Worm (Caenorhabditis elegans) whole organism, L4/young adult: Measurements from ENCODE around the gene atx-3.

Experiments used
- W03F9.2 ChIP-seq: fragments of 150-350 bp; optimal IDR thresholded peaks from 2 replicates; lab custom pipeline; 2014; ENCODE audit warnings: missing biosample characterization, missing genetic modification characterization
- him-1 ChIP-seq: sonication (generic microtip); optimal IDR thresholded peaks from 2 replicates; lab custom pipeline; 2016; ENCODE audit warnings: missing genotype, missing genetic modification reagents, missing genetic modification characterization, missing compliant biosample characterization

DNA sequence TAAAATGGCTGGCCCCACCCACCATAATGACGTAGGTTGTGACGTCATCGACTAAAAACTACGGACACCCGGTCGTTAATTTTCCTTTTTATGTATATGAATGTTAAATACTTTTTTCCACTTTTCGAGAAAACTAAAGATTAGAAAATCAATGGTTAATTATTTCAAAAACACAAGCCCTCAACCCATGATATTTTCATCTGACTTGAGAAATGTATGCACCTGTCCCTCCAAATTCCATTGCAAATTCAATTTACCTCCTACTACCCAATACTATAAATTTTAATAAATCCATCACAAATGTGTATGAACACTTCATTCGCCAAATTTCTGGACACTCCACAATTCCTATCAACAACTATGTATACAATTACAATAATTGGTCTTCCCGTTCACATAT, 48.2 kb downstream of the atx-3 start, which contains the start of gene srh-276:
- TF ChIP-seq him-1 (no peak), W03F9.2 (tag; lab: Kevin White, UChicago) (no peak)
